Worm (Caenorhabditis elegans) whole organism, L3 larva: ENCODE results near the gene F55C12.2.

ENCODE experiments used
- ceh-82 ChIP-seq: fragments of 150-350 bp; optimal IDR thresholded peaks from 2 replicates; lab custom pipeline; 2014; ENCODE audit warnings: missing biosample characterization, missing genetic modification characterization
- lin-15B ChIP-seq: fragments of 150-350 bp; optimal IDR thresholded peaks from 2 replicates; lab custom pipeline; 2014; ENCODE audit warnings: missing biosample characterization, missing genetic modification characterization
- lin-39 ChIP-seq: fragments of 150-350 bp; optimal IDR thresholded peaks from 2 replicates; lab custom pipeline; 2018; ENCODE audit warnings: missing biosample characterization, missing genetic modification reagents, missing genetic modification characterization
- nhr-11 ChIP-seq: fragments of 150-350 bp; optimal IDR thresholded peaks from 2 replicates; lab custom pipeline; 2014; ENCODE audit warnings: missing biosample characterization, missing genetic modification characterization
- pha-4 ChIP-seq: fragments of 150-350 bp; optimal IDR thresholded peaks from 2 replicates; lab custom pipeline; 2014; ENCODE audit warnings: missing biosample characterization, missing genetic modification reagents, missing genetic modification characterization
- ztf-4 ChIP-seq: fragments of 150-350 bp; optimal IDR thresholded peaks from 2 replicates; lab custom pipeline; 2014; ENCODE audit warnings: missing biosample characterization, missing genetic modification characterization

ce11 chrII:5854122-5854521 is 22.5 kb upstream of the F55C12.2 start, which contains the start of gene H41C03.1:
- TF ChIP-seq lin-39 (tag; lab: Kevin White, UChicago): no peak
- TF ChIP-seq ztf-4: no peak
- no peak for TF ChIP-seq pha-4 (tag; lab: Kevin White, UChicago)
- TF ChIP-seq nhr-11 (tag; lab: Kevin White, UChicago): no peak
- TF ChIP-seq ceh-82: no peak
- TF ChIP-seq lin-15B (tag; lab: Kevin White, UChicago): no peak
